Worm (Caenorhabditis elegans): ENCODE results near the gene lec-5.

ce11 chrII:5804288-5804687 lies 36.6 kb downstream of the lec-5 start:
- TF ChIP-seq drap-1 (GFP tag; optimal IDR thresholded peaks at IDR 0.05) (no peak), nhr-28 (tag; optimal IDR thresholded peaks at IDR 0.05) (no peak), elt-1 (tag; optimal IDR thresholded peaks at IDR 0.05; ENCODE audit: borderline replicate concordance, insufficient read depth) (no peak)
